Fruit fly (Drosophila melanogaster) whole organism, wandering third instar larva: ENCODE data around the gene RpS28-like.

ENCODE experiments used
- Abd-B ChIP-seq: fragments of >200 bp; optimal IDR thresholded peaks from 2 replicates; lab custom pipeline; 2017; ENCODE audit warnings: missing biosample characterization, missing genetic modification characterization
- CG32264 ChIP-seq: fragments of 200-800 bp; sonication (Bioruptor generic); optimal IDR thresholded peaks from 2 replicates; lab custom pipeline; 2016; ENCODE audit warnings: missing biosample characterization, missing genetic modification characterization
- CG9705 ChIP-seq: fragments of 200-800 bp; sonication (Bioruptor generic); optimal IDR thresholded peaks from 2 replicates; lab custom pipeline; 2018; ENCODE audit warnings: missing biosample characterization, mild to moderate bottlenecking, missing genetic modification characterization
- Dfd ChIP-seq: fragments of >200 bp; optimal IDR thresholded peaks from 2 replicates; lab custom pipeline; 2017; ENCODE audit warnings: missing biosample characterization, missing genetic modification characterization
- Dif ChIP-seq: fragments of 200-275, 200-300 bp; sonication (Bioruptor generic); optimal IDR thresholded peaks from 2 replicates; lab custom pipeline; 2018; ENCODE audit warnings: missing biosample characterization, missing genetic modification characterization; ENCODE audit not compliant: partially characterized antibody
- HLH106 ChIP-seq: fragments of 200-800 bp; optimal IDR thresholded peaks from 3 replicates; lab custom pipeline; 2019; ENCODE audit warnings: missing biosample characterization, mild to moderate bottlenecking, missing genetic modification characterization, moderate library complexity
- Hnf4 ChIP-seq: fragments of 200-800 bp; sonication (Bioruptor generic); optimal IDR thresholded peaks from 2 replicates; lab custom pipeline; 2016; ENCODE audit warnings: missing biosample characterization, mild to moderate bottlenecking, missing genetic modification characterization
- Hr78 ChIP-seq: fragments of >200 bp; optimal IDR thresholded peaks from 2 replicates; lab custom pipeline; 2017; ENCODE audit warnings: missing biosample characterization, missing genetic modification characterization
- Jra ChIP-seq: sonication (Bioruptor generic); optimal IDR thresholded peaks from 2 replicates; lab custom pipeline; 2016; ENCODE audit warnings: missing biosample characterization, missing genetic modification characterization
- Mio ChIP-seq: sonication (Bioruptor generic); optimal IDR thresholded peaks from 2 replicates; lab custom pipeline; 2016; ENCODE audit warnings: missing biosample characterization, missing genetic modification characterization
- Myc ChIP-seq: fragments of >200 bp; optimal IDR thresholded peaks from 2 replicates; lab custom pipeline; 2017
- N ChIP-seq: fragments of >200 bp; optimal IDR thresholded peaks from 2 replicates; lab custom pipeline; 2018; ENCODE audit warnings: missing biosample characterization, missing external identifiers, missing genetic modification characterization
- OdsH ChIP-seq: fragments of 200-800 bp; sonication (Bioruptor generic); optimal IDR thresholded peaks from 2 replicates; lab custom pipeline; 2016; ENCODE audit warnings: missing biosample characterization, mild to moderate bottlenecking, missing genetic modification characterization
- Rel ChIP-seq, 2 experiments: fragments of 200-800 bp; sonication (Bioruptor generic) in 1 of 2; optimal IDR thresholded peaks; 2 replicates in 1 of 2; 3 replicates in 1 of 2; lab custom pipeline; 2016 to 2019; ENCODE audit warnings: mild to moderate bottlenecking in 2 of 2, missing biosample characterization in 2 of 2, missing genetic modification characterization in 2 of 2, moderate library complexity in 1 of 2
- Sp1 ChIP-seq: fragments of 200-800 bp; sonication (Bioruptor generic); optimal IDR thresholded peaks from 3 replicates; lab custom pipeline; 2019; ENCODE audit warnings: missing biosample characterization, mild to moderate bottlenecking, missing genetic modification characterization, moderate library complexity
- br ChIP-seq: fragments of 200-800 bp; sonication (Bioruptor generic); optimal IDR thresholded peaks from 2 replicates; lab custom pipeline; 2016; ENCODE audit warnings: missing biosample characterization, missing genetic modification characterization
- brk ChIP-seq: fragments of 200-800 bp; sonication (Bioruptor generic); optimal IDR thresholded peaks from 2 replicates; lab custom pipeline; 2016; ENCODE audit warnings: missing biosample characterization, mild to moderate bottlenecking, missing genetic modification characterization
- dl ChIP-seq, 2 experiments: fragments of 175-275, 200-275 bp in 1 of 2; fragments of 200-275 bp in 1 of 2; sonication (Bioruptor generic); optimal IDR thresholded peaks; lab custom pipeline; 2018; ENCODE audit warnings: mild to moderate bottlenecking in 2 of 2, missing biosample characterization in 2 of 2, missing genetic modification characterization in 2 of 2, moderate library complexity in 2 of 2; ENCODE audit not compliant: partially characterized antibody in 2 of 2, insufficient read depth in 1 of 2
- dmrt93B ChIP-seq: fragments of 200-800 bp; sonication (Bioruptor generic); optimal IDR thresholded peaks from 2 replicates; lab custom pipeline; 2018; ENCODE audit warnings: missing biosample characterization, mild to moderate bottlenecking, missing genetic modification characterization
- dsf ChIP-seq: sonication (Bioruptor generic); optimal IDR thresholded peaks from 2 replicates; lab custom pipeline; 2016; ENCODE audit warnings: missing biosample characterization, missing genetic modification characterization, borderline replicate concordance
- ey ChIP-seq: fragments of 200-800 bp; sonication (Bioruptor generic); optimal IDR thresholded peaks from 2 replicates; lab custom pipeline; 2016; ENCODE audit warnings: missing biosample characterization, missing genetic modification characterization
- foxo ChIP-seq, 2 experiments: fragments of 200-800 bp; sonication (Bioruptor generic); optimal IDR thresholded peaks; 2 replicates in 1 of 2; 3 replicates in 1 of 2; lab custom pipeline; 2016 to 2017; ENCODE audit warnings: missing biosample characterization in 2 of 2, missing genetic modification characterization in 2 of 2
- fru ChIP-seq: fragments of 200-800 bp; sonication (Bioruptor generic); optimal IDR thresholded peaks from 3 replicates; lab custom pipeline; 2016; ENCODE audit warnings: missing biosample characterization, mild to moderate bottlenecking, missing genetic modification characterization
- h ChIP-seq: fragments of 200-800 bp; sonication (Bioruptor generic); optimal IDR thresholded peaks from 3 replicates; lab custom pipeline; 2016; ENCODE audit warnings: missing biosample characterization, mild to moderate bottlenecking, missing genetic modification characterization
- pan ChIP-seq: fragments of >200 bp; optimal IDR thresholded peaks from 2 replicates; lab custom pipeline; 2017
- psq ChIP-seq: fragments of 200-800 bp; sonication (Bioruptor generic); optimal IDR thresholded peaks from 3 replicates; lab custom pipeline; 2017; ENCODE audit warnings: missing biosample characterization, mild to moderate bottlenecking, missing genetic modification characterization, moderate library complexity
- rgr ChIP-seq: fragments of 200-800 bp; sonication (Bioruptor generic); optimal IDR thresholded peaks from 3 replicates; lab custom pipeline; 2016; ENCODE audit warnings: missing biosample characterization, mild to moderate bottlenecking, missing genetic modification characterization
- sage ChIP-seq: fragments of 200-800 bp; sonication (Bioruptor generic); optimal IDR thresholded peaks from 2 replicates; lab custom pipeline; 2016; ENCODE audit warnings: missing biosample characterization, mild to moderate bottlenecking, missing genetic modification characterization
- sv ChIP-seq: fragments of 200-800 bp; sonication (Bioruptor generic); optimal IDR thresholded peaks from 3 replicates; lab custom pipeline; 2016; ENCODE audit warnings: missing biosample characterization, missing genetic modification characterization
- tai ChIP-seq: sonication (Bioruptor generic); optimal IDR thresholded peaks from 2 replicates; lab custom pipeline; 2016; ENCODE audit warnings: missing biosample characterization, missing genetic modification characterization
- usp ChIP-seq: fragments of >200 bp; optimal IDR thresholded peaks from 2 replicates; lab custom pipeline; 2017; ENCODE audit warnings: missing biosample characterization, missing genetic modification characterization
- woc ChIP-seq: sonication (Bioruptor generic); optimal IDR thresholded peaks from 2 replicates; lab custom pipeline; 2016; ENCODE audit warnings: missing biosample characterization, mild to moderate bottlenecking, missing genetic modification characterization

Gene RpS28-like

DNA sequence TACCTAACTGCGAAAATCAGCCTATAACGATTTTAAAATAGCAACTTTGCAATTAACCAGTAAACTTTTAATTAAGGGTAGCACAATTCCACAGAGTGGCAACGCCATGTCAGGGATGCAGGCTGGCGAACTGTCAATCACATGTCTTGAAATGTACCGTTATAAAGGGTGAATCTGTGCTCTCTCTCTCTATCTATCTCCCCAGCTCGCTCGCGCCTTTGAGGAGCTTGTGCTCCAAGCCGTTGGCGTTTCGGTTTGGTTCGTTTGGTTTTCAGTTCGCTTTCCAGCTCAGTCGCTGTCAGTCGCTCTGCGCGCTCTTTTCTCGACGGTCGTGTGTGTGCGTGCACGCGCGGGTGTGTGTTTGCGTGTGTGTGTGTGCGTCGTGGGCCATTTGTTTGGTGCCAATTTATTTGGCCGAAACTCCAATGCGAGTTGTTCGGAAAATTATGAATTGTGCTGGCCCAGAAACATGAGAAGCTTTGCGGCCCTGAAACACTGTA lies 662 bp downstream of the RpS28-like start, which contains the start of gene numb:
Gene numb, plus strand, starts transcription at position 254 of the 500 bp plus-strand sequence.
- TF ChIP-seq Myc (lab: Kevin White, UChicago) (no peak), Dif (GFP tag; lab: Kevin White, UChicago) (peak; percentile 6), psq (no peak), pan (lab: Kevin White, UChicago) (peak; percentile 13), sage (GFP tag; lab: Kevin White, UChicago) (no peak), dmrt93B (no peak), woc (GFP tag; lab: Kevin White, UChicago) (no peak), h (GFP tag; lab: Kevin White, UChicago) (no peak), Dfd (no peak), Sp1 (GFP tag; lab: Kevin White, UChicago) (no peak), tai (GFP tag; lab: Kevin White, UChicago) (no peak), Abd-B (GFP tag; lab: Kevin White, UChicago) (no peak), sv (GFP tag; lab: Kevin White, UChicago) (no peak), dsf (GFP tag; lab: Kevin White, UChicago) (no peak), br (GFP tag; lab: Kevin White, UChicago) (no peak), usp (GFP tag; lab: Kevin White, UChicago) (no peak), HLH106 (tag; lab: Kevin White, UChicago) (no peak)

DNA sequence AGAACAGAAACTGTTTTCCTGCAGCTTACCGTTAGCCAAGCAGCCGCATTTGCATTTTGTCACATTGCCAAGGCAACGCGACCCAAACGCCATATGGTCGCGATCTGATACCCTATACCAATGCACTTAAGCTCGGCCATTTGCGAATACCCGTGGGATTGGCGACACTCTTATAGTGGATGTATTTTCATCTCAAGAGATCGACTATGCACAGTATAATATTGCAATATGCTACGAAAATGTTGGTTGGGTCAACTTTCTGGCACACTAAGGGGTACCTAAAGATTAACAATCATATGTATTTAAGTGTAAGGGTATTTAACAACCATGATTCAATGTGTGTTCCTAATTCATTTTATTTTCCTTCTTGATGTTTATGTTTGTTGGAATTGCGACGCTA lies 1.6 kb downstream of the RpS28-like start:
- no peak for TF ChIP-seq Mio (GFP tag; lab: Kevin White, UChicago)
- peak; percentile 60 for TF ChIP-seq HLH106 (tag; lab: Kevin White, UChicago)
- peak; percentile 59 for TF ChIP-seq Hnf4 (GFP tag; lab: Kevin White, UChicago)
- TF ChIP-seq woc (GFP tag; lab: Kevin White, UChicago), result peak; percentile 80
- TF ChIP-seq rgr (GFP tag; lab: Kevin White, UChicago), result peak; percentile 71
- TF ChIP-seq Sp1 (GFP tag; lab: Kevin White, UChicago), result peak; percentile 30
- TF ChIP-seq CG32264 (GFP tag; lab: Kevin White, UChicago), result peak; percentile 16
- peak; percentile 47 for TF ChIP-seq OdsH (GFP tag; lab: Kevin White, UChicago)
- no peak for TF ChIP-seq sv (GFP tag; lab: Kevin White, UChicago)
- peak; percentile 9 for TF ChIP-seq ey (GFP tag; lab: Kevin White, UChicago)
- peak; percentile 81 for TF ChIP-seq h (GFP tag; lab: Kevin White, UChicago)
- TF ChIP-seq fru (GFP tag; lab: Kevin White, UChicago), result peak; percentile 67
- TF ChIP-seq Hr78 (GFP tag; lab: Kevin White, UChicago), result no peak
- peak in 1 of 2 experiments; percentile 51 for TF ChIP-seq foxo (GFP tag; optimal IDR thresholded peaks at IDR 0.05; lab: Kevin White, UChicago)
- TF ChIP-seq psq, result peak; percentile 37
- TF ChIP-seq br (GFP tag; lab: Kevin White, UChicago), result peak; percentile 71
- TF ChIP-seq Abd-B (GFP tag; lab: Kevin White, UChicago), result no peak
- peak; percentile 39 for TF ChIP-seq dmrt93B
- no peak for TF ChIP-seq CG9705
- TF ChIP-seq, all 38 proteins: peak for 14

DNA sequence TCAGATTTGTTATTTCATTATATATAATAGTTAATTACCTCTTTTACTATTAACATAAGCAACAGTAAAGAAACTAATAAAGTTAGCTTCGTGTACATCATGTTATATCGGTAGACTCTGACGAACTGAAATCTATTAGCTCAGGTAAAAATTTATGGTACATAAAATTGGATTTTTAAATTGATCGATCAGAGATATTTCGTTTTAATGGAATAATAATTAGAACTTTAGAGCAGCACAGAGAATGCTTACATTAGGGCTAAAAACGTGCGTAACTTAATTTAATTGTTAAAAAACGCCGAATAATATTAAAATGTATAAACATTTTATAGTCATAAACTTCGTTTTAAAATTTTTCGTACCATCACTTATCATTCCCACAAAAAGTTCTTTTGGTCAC lies 4.0 kb downstream of the RpS28-like start, which contains the start of gene CG33723:
Gene CG33723, minus strand, starts transcription at position 101 of the 400 bp plus-strand sequence.
- TF ChIP-seq brk (GFP tag; lab: Kevin White, UChicago), result no peak
- TF ChIP-seq dmrt93B, result no peak
- TF ChIP-seq sage (GFP tag; lab: Kevin White, UChicago), result no peak
- TF ChIP-seq, all 38 proteins: peak for 0

DNA sequence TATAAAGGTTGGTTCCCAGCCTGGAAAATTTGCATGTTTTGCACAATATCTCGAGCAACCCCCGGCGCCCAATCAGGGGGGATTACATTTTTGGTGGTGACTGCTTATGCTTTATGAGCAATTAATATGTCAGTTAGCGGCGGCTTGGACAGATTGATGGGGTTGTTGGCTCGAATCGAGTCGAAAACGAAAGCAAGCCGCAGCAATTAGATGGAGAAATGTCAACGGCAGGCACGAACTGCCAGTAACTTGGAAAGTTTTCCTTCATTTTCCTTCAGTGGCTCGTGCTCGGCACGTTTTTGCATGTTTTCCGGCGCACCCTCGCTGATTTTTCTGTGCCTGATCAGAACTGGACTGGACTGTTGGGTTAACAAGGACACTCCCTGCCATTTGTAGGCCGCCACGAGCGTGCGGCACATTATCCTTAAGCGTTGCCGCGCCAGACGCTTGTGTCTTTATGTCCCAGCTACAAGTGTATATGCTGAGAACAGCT lies 6.2 kb downstream of the RpS28-like start:
- no peak for TF ChIP-seq tai (GFP tag; lab: Kevin White, UChicago)
- no peak for TF ChIP-seq Rel (GFP tag; optimal IDR thresholded peaks at IDR 0.05; lab: Kevin White, UChicago)
- peak; percentile 38 for TF ChIP-seq Rel (tag; optimal IDR thresholded peaks at IDR 0.05; lab: Kevin White, UChicago)

DNA sequence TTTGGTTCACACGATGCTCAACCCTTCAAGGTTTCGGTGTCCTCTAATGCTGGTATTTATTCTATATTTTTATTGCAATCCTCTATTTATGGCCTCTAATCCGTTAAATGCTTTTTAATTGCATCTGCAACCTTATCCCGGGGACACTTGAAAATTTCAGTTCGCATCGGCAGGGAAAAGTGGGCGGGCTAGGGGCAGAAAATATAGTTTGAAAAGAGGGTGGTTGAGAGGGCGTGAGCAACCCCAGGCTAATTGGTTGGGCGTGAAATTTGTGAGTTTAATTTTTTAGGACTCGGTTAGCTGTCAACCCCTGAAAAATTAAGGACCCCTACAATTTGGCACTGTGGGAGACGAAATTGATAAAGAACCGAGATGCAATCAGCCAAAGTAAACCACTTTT lies 9.1 kb downstream of the RpS28-like start:
- TF ChIP-seq woc (GFP tag; lab: Kevin White, UChicago), result no peak
- TF ChIP-seq sage (GFP tag; lab: Kevin White, UChicago), result no peak
- TF ChIP-seq dl (GFP tag; optimal IDR thresholded peaks at IDR 0.05; lab: Kevin White, UChicago; ENCODE audit: insufficient read depth in 1 of 2, partially characterized antibody in 2 of 2), result no peak
- TF ChIP-seq fru (GFP tag; lab: Kevin White, UChicago), result no peak
- TF ChIP-seq Dfd, result no peak
- TF ChIP-seq CG32264 (GFP tag; lab: Kevin White, UChicago), result no peak
- no peak for TF ChIP-seq Jra (GFP tag; lab: Kevin White, UChicago)
- no peak for TF ChIP-seq Abd-B (GFP tag; lab: Kevin White, UChicago)
- TF ChIP-seq brk (GFP tag; lab: Kevin White, UChicago), result no peak
- TF ChIP-seq tai (GFP tag; lab: Kevin White, UChicago), result no peak
- no peak for TF ChIP-seq br (GFP tag; lab: Kevin White, UChicago)
- no peak for TF ChIP-seq Rel (GFP tag; optimal IDR thresholded peaks at IDR 0.05; lab: Kevin White, UChicago)
- TF ChIP-seq Rel (tag; optimal IDR thresholded peaks at IDR 0.05; lab: Kevin White, UChicago), result no peak
- no peak for TF ChIP-seq foxo (GFP tag; optimal IDR thresholded peaks at IDR 0.05; lab: Kevin White, UChicago)
- TF ChIP-seq ey (GFP tag; lab: Kevin White, UChicago), result no peak
- no peak for TF ChIP-seq dmrt93B
- no peak for TF ChIP-seq psq
- no peak for TF ChIP-seq Dif (GFP tag; lab: Kevin White, UChicago)
- no peak for TF ChIP-seq Hnf4 (GFP tag; lab: Kevin White, UChicago)
- TF ChIP-seq N, result no peak
